Fruit fly (Drosophila melanogaster) whole organism, prepupa: Measurements from ENCODE around the gene rec.
A peak's percentile ranks its signal among the peaks of the same experiment; 100 is the strongest.

ENCODE experiments used
- Blimp-1 ChIP-seq: fragments of 200-800 bp; sonication (Bioruptor generic); optimal IDR thresholded peaks from 3 replicates; lab custom pipeline; 2017; ENCODE audit warnings: missing biosample characterization, missing genetic modification characterization, mild to moderate bottlenecking, moderate library complexity, missing genetic modification reagents
- CG10631 ChIP-seq: fragments of 200-800 bp; sonication (Bioruptor generic); optimal IDR thresholded peaks from 2 replicates; lab custom pipeline; 2016; ENCODE audit warnings: missing biosample characterization, missing genetic modification characterization
- CG10669 ChIP-seq: fragments of 200-800 bp; sonication (Bioruptor generic); optimal IDR thresholded peaks from 3 replicates; lab custom pipeline; 2018; ENCODE audit warnings: missing biosample characterization, mild to moderate bottlenecking, missing genetic modification characterization, moderate library complexity
- CG11294 ChIP-seq: fragments of 200-800 bp; sonication (Bioruptor generic); IDR thresholded peaks from 2 replicates; pipeline ENCODE4 v1.3.6; 2022; ENCODE audit warnings: missing biosample characterization, missing genetic modification characterization
- CG15336 ChIP-seq: fragments of 200-800 bp; sonication (Bioruptor generic); IDR thresholded peaks from 2 replicates; pipeline ENCODE4 v1.3.6; 2022; ENCODE audit warnings: missing biosample characterization, missing genetic modification characterization
- CG16779 ChIP-seq: fragments of 200-800 bp; sonication (Bioruptor generic); optimal IDR thresholded peaks from 3 replicates; lab custom pipeline; 2017; ENCODE audit warnings: missing biosample characterization, mild to moderate bottlenecking, missing genetic modification characterization
- CG3032 ChIP-seq: fragments of 200-800 bp; optimal IDR thresholded peaks from 2 replicates; lab custom pipeline; 2019; ENCODE audit warnings: missing biosample characterization, mild to moderate bottlenecking, missing genetic modification characterization, moderate library complexity
- CG31627 ChIP-seq: fragments of 200-800 bp; sonication (Bioruptor generic); optimal IDR thresholded peaks from 3 replicates; lab custom pipeline; 2016; ENCODE audit warnings: missing biosample characterization, missing genetic modification characterization
- CG34406 ChIP-seq: fragments of 200-800 bp; sonication (Bioruptor generic); optimal IDR thresholded peaks from 3 replicates; lab custom pipeline; 2016; ENCODE audit warnings: missing biosample characterization, missing genetic modification characterization
- CG3919 ChIP-seq: fragments of 200-800 bp; sonication (Bioruptor generic); optimal IDR thresholded peaks from 3 replicates; lab custom pipeline; 2016; ENCODE audit warnings: missing biosample characterization, missing genetic modification characterization
- CG4318 ChIP-seq: fragments of 200-800 bp; sonication (Bioruptor generic); optimal IDR thresholded peaks from 3 replicates; lab custom pipeline; 2017; ENCODE audit warnings: missing biosample characterization, mild to moderate bottlenecking, missing genetic modification characterization
- CG6276 ChIP-seq: fragments of 200-800 bp; sonication (Bioruptor generic); optimal IDR thresholded peaks from 2 replicates; lab custom pipeline; 2017; ENCODE audit warnings: missing biosample characterization, mild to moderate bottlenecking, missing genetic modification characterization
- CG6792 ChIP-seq: fragments of 200-800 bp; sonication (Bioruptor generic); optimal IDR thresholded peaks from 3 replicates; lab custom pipeline; 2016; ENCODE audit warnings: missing biosample characterization, missing genetic modification characterization
- CG6808 ChIP-seq: fragments of 200-800 bp; sonication (Bioruptor generic); optimal IDR thresholded peaks from 3 replicates; lab custom pipeline; 2017; ENCODE audit warnings: missing biosample characterization, missing genetic modification characterization, mild to moderate bottlenecking, moderate library complexity, missing genetic modification reagents
- CG7368 ChIP-seq: fragments of 200-800 bp; sonication (Bioruptor generic); optimal IDR thresholded peaks from 3 replicates; lab custom pipeline; 2016; ENCODE audit warnings: missing biosample characterization, missing genetic modification characterization
- CG8319 ChIP-seq: fragments of 200-800 bp; sonication (Bioruptor generic); optimal IDR thresholded peaks from 3 replicates; lab custom pipeline; 2016; ENCODE audit warnings: missing biosample characterization, missing genetic modification characterization
- CG9139 ChIP-seq: fragments of 200-800 bp; sonication (Bioruptor generic); optimal IDR thresholded peaks from 3 replicates; lab custom pipeline; 2017; ENCODE audit warnings: missing biosample characterization, mild to moderate bottlenecking, missing genetic modification characterization
- Eip78C ChIP-seq: fragments of 200-800 bp; sonication (Bioruptor generic); peaks from one replicate; lab custom pipeline; 2016; ENCODE audit warnings: missing biosample characterization, missing genetic modification characterization
- Eip93F ChIP-seq: fragments of 200-800 bp; sonication (Bioruptor generic); optimal IDR thresholded peaks from 2 replicates; lab custom pipeline; 2016; ENCODE audit warnings: missing biosample characterization, mild to moderate bottlenecking, missing genetic modification characterization
- Gug ChIP-seq: fragments of 200-800 bp; sonication (Bioruptor generic); IDR thresholded peaks from 2 replicates; pipeline ENCODE4 v1.3.6; 2022; ENCODE audit warnings: missing biosample characterization, missing genetic modification characterization
- Hr38 ChIP-seq: sonication (Bioruptor generic); optimal IDR thresholded peaks from 2 replicates; lab custom pipeline; 2016; ENCODE audit warnings: missing biosample characterization, missing genetic modification characterization
- Hr39 ChIP-seq: fragments of 200-800 bp; sonication (Bioruptor generic); optimal IDR thresholded peaks from 2 replicates; lab custom pipeline; 2016; ENCODE audit warnings: missing biosample characterization, missing genetic modification characterization
- Hr4 ChIP-seq: fragments of 200-800 bp; sonication (Bioruptor generic); optimal IDR thresholded peaks from 3 replicates; lab custom pipeline; 2016; ENCODE audit warnings: missing biosample characterization, missing genetic modification characterization
- Lpt ChIP-seq: fragments of 200-800 bp; sonication (Bioruptor generic); optimal IDR thresholded peaks from 3 replicates; lab custom pipeline; 2016; ENCODE audit warnings: missing biosample characterization, missing genetic modification characterization
- Met ChIP-seq: fragments of 200-800 bp; sonication (Bioruptor generic); optimal IDR thresholded peaks from 3 replicates; lab custom pipeline; 2016; ENCODE audit warnings: missing biosample characterization, missing genetic modification characterization
- OdsH ChIP-seq: fragments of 200-800 bp; sonication (Bioruptor generic); optimal IDR thresholded peaks from 3 replicates; lab custom pipeline; 2016; ENCODE audit warnings: missing biosample characterization, missing genetic modification characterization
- Sox14 ChIP-seq: fragments of 200-800 bp; sonication (Bioruptor generic); optimal IDR thresholded peaks from 3 replicates; lab custom pipeline; 2016; ENCODE audit warnings: missing biosample characterization, missing genetic modification characterization
- Sox15 ChIP-seq: fragments of 200-800 bp; sonication (Bioruptor generic); optimal IDR thresholded peaks from 3 replicates; lab custom pipeline; 2016; ENCODE audit warnings: missing biosample characterization, missing genetic modification characterization
- achi ChIP-seq: fragments of 200-800 bp; sonication (Bioruptor generic); optimal IDR thresholded peaks from 3 replicates; lab custom pipeline; 2016; ENCODE audit warnings: missing biosample characterization, missing genetic modification characterization
- acj6 ChIP-seq: fragments of 200-800 bp; sonication (Bioruptor generic); optimal IDR thresholded peaks from 3 replicates; lab custom pipeline; 2016; ENCODE audit warnings: missing biosample characterization, missing genetic modification characterization
- cyc ChIP-seq: fragments of 200-800 bp; sonication (Bioruptor generic); optimal IDR thresholded peaks from 3 replicates; lab custom pipeline; 2016; ENCODE audit warnings: missing biosample characterization, missing genetic modification characterization
- dac ChIP-seq: fragments of 200-800 bp; sonication (Bioruptor generic); optimal IDR thresholded peaks from 2 replicates; lab custom pipeline; 2017; ENCODE audit warnings: missing biosample characterization, mild to moderate bottlenecking, missing genetic modification characterization
- dsx ChIP-seq: fragments of 200-800 bp; optimal IDR thresholded peaks from 3 replicates; lab custom pipeline; 2019; ENCODE audit warnings: missing biosample characterization, mild to moderate bottlenecking, missing genetic modification characterization, moderate library complexity; ENCODE audit not compliant: poor library complexity, severe bottlenecking
- eg ChIP-seq: fragments of 200-800 bp; sonication (Bioruptor generic); IDR thresholded peaks from 3 replicates; pipeline ENCODE4 v1.3.6; 2022; ENCODE audit warnings: missing biosample characterization, missing genetic modification characterization
- esn ChIP-seq: fragments of 200-800 bp; sonication (Bioruptor generic); optimal IDR thresholded peaks from 2 replicates; lab custom pipeline; 2016; ENCODE audit warnings: missing biosample characterization, mild to moderate bottlenecking, missing genetic modification characterization, moderate library complexity
- fd85E ChIP-seq: fragments of 200-800 bp; sonication (Bioruptor generic); optimal IDR thresholded peaks from 3 replicates; lab custom pipeline; 2016; ENCODE audit warnings: missing biosample characterization, missing genetic modification characterization
- fkh ChIP-seq: fragments of 200-800 bp; sonication (Bioruptor generic); optimal IDR thresholded peaks from 3 replicates; lab custom pipeline; 2017; ENCODE audit warnings: missing biosample characterization, mild to moderate bottlenecking, missing genetic modification characterization, moderate library complexity
- net ChIP-seq: fragments of 200-800 bp; sonication (Bioruptor generic); optimal IDR thresholded peaks from 3 replicates; lab custom pipeline; 2016; ENCODE audit warnings: missing biosample characterization, missing genetic modification characterization
- pdm3 ChIP-seq: fragments of 200-800 bp; sonication (Bioruptor generic); optimal IDR thresholded peaks from 3 replicates; lab custom pipeline; 2016; ENCODE audit warnings: missing biosample characterization, missing genetic modification characterization
- salr ChIP-seq, 2 experiments: fragments of 200-800 bp; sonication (Bioruptor generic); optimal IDR thresholded peaks; 3 replicates each; lab custom pipeline; 2016 to 2018; ENCODE audit warnings: missing biosample characterization in 2 of 2, missing genetic modification characterization in 2 of 2, mild to moderate bottlenecking in 1 of 2
- spab ChIP-seq: fragments of 200-800 bp; sonication (Bioruptor generic); optimal IDR thresholded peaks from 2 replicates; lab custom pipeline; 2017; ENCODE audit warnings: missing biosample characterization, mild to moderate bottlenecking, missing genetic modification characterization, missing genetic modification reagents
- ss ChIP-seq, 2 experiments: fragments of 200-800 bp; sonication (Bioruptor generic); optimal IDR thresholded peaks; 2 replicates in 1 of 2; 3 replicates in 1 of 2; lab custom pipeline; 2017 to 2018; ENCODE audit warnings: mild to moderate bottlenecking in 2 of 2, missing biosample characterization in 2 of 2, missing genetic modification characterization in 2 of 2, moderate library complexity in 1 of 2
- svp ChIP-seq: fragments of 200-800 bp; sonication (Bioruptor generic); peaks from one replicate; lab custom pipeline; 2016; ENCODE audit warnings: missing biosample characterization, missing genetic modification characterization
- vri ChIP-seq: fragments of 200-800 bp; sonication (Bioruptor generic); optimal IDR thresholded peaks from 3 replicates; lab custom pipeline; 2016; ENCODE audit warnings: missing biosample characterization, mild to moderate bottlenecking, missing genetic modification characterization

The rec gene

DNA sequence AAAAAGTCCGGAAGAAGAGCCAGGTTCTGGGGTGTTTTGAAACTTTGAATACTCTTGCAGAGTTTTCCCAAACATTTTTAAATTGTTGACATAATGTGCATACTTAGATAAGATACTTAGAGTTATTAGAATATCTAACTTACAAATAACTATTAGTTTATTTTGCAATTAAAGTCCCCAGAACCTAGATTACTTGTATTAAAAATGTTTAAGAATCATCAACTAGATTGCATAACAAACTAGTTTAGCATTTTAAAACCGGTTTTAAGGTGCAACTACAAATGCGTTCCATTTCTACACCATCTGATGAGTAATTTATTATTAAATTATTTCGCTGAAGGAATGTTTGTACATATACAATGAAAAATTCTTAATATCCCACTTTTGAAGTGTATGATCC lies 26.1 kb downstream of the rec start (continued):
- TF ChIP-seq OdsH (GFP tag; lab: Kevin White, UChicago) = no peak
- TF ChIP-seq net (GFP tag; lab: Kevin White, UChicago) = no peak
- no peak for TF ChIP-seq Gug (GFP tag; lab: Robert Waterston, UW)
- no peak for TF ChIP-seq fd85E (GFP tag; lab: Kevin White, UChicago)
- no peak for TF ChIP-seq Eip93F
- TF ChIP-seq dac (GFP tag; lab: Kevin White, UChicago) = no peak
- no peak for TF ChIP-seq Blimp-1 (GFP tag; lab: Kevin White, UChicago)

DNA sequence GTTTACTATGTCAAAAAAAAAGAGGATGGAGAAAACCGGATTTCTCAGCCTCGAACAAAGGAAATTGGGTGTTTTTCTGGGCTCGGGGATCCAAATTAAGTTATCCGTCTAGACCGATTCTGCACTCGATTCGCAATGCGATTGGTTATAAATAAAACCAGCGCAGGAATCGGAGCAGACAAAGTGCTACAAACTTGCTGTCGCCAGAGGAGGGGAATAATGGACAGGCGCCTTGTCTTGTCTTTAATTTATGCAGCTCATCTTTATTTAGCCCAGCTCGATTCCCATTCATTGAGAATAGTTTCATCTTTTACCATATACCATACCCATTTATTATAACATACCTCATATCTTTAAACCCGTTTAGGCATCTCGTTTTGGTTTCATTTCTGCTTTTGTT lies 27.8 kb downstream of the rec start:
- peak; percentile 96 for TF ChIP-seq dsx (GFP tag; lab: Kevin White, UChicago)
- no peak for TF ChIP-seq Lpt (GFP tag; lab: Kevin White, UChicago)

DNA sequence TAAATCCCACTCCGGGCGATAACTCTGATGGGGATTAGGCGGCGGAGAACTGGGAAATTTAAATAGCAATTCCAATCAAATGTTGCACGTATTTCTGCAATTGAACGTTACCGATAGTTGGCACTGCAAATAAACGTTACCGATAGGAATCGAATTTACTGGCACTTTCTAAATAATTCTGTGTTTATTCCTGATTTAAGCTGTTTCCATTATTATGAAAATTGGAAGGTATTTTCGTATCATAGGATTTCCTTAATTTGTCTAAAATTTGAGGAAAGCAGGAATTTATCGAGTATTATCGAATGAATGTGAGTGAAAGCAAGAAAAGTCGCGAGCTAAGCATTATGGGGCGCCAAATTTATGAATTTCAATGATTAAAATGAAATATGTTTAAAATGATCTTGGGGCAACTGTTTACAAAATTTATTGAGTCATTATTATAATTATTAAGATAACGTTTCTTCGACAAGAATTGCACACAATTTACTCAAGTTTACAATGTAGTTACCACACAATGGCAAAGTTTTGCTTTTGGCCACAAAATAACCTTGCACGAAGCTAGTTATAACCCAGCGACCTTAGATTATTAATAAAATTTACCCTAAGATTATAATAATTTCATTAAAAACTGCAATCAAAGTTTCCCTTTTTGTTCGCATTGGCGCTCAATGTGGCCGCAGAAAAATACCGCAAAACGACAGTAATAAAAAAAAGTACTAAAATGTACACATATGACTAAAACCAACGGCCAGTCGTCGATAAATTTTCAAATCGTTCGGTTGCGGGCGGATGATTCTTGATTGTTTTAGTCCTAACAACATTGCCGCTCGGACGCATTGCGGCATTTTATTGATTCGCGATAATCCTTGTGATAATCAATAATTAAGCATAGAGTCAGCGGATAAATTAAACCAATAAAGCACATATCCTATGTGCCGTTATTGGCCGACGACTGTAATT lies 28.6 kb downstream of the rec start, which contains the start of gene alpha-Man-IIb:
alpha-Man-IIb (plus strand) TSS at position 747 of the 960 bp plus-strand sequence.
- TF ChIP-seq CG16779 = no peak
- TF ChIP-seq Blimp-1 (GFP tag; lab: Kevin White, UChicago) = no peak
- no peak for TF ChIP-seq CG6276 (GFP tag; lab: Kevin White, UChicago)
- TF ChIP-seq CG7368 (GFP tag; lab: Kevin White, UChicago) = no peak
- peak; percentile 7 for TF ChIP-seq CG3919
- TF ChIP-seq CG3032 (tag; lab: Kevin White, UChicago) = peak; percentile 59
- TF ChIP-seq net (GFP tag; lab: Kevin White, UChicago) = no peak
- peak; percentile 70 for TF ChIP-seq svp (GFP tag; lab: Kevin White, UChicago)
- TF ChIP-seq spab (GFP tag; lab: Kevin White, UChicago) = no peak
- TF ChIP-seq dsx (GFP tag; lab: Kevin White, UChicago) = peak; percentile 69
- TF ChIP-seq CG9139 = no peak
- peak; percentile 22 for TF ChIP-seq CG31627 (GFP tag; lab: Kevin White, UChicago)
- TF ChIP-seq salr (GFP tag; optimal IDR thresholded peaks at IDR 0.05; lab: Kevin White, UChicago) = no peak
- TF ChIP-seq CG34406 (GFP tag; lab: Kevin White, UChicago) = no peak
- no peak for TF ChIP-seq Hr38 (GFP tag; lab: Kevin White, UChicago)
- no peak for TF ChIP-seq CG10631 (GFP tag; lab: Kevin White, UChicago)
- TF ChIP-seq vri = no peak
- peak; percentile 19 for TF ChIP-seq esn
- peak; percentile 34 for TF ChIP-seq Sox14
- no peak for TF ChIP-seq Hr39
- TF ChIP-seq eg (GFP tag; lab: Robert Waterston, UW) = no peak
- peak in 1 of 2 experiments; percentile 23 for TF ChIP-seq ss (GFP tag; optimal IDR thresholded peaks at IDR 0.05; lab: Kevin White, UChicago)
- TF ChIP-seq Met (GFP tag; lab: Kevin White, UChicago) = no peak
- no peak for TF ChIP-seq CG6792
- no peak for TF ChIP-seq Gug (GFP tag; lab: Robert Waterston, UW)
- no peak for TF ChIP-seq CG8319
- TF ChIP-seq Lpt (GFP tag; lab: Kevin White, UChicago) = no peak
- TF ChIP-seq fkh (GFP tag; lab: Kevin White, UChicago) = peak; percentile 98
- TF ChIP-seq CG6808 (GFP tag; lab: Kevin White, UChicago) = no peak
- TF ChIP-seq achi = no peak
- peak; percentile 74 for TF ChIP-seq Eip78C (GFP tag; lab: Kevin White, UChicago)
- TF ChIP-seq cyc (GFP tag; lab: Kevin White, UChicago) = peak; percentile 12
- no peak for TF ChIP-seq acj6 (GFP tag; lab: Kevin White, UChicago)
- no peak for TF ChIP-seq pdm3
- no peak for TF ChIP-seq OdsH (GFP tag; lab: Kevin White, UChicago)
- TF ChIP-seq dac (GFP tag; lab: Kevin White, UChicago) = no peak
- no peak for TF ChIP-seq Sox15 (GFP tag; lab: Kevin White, UChicago)
- TF ChIP-seq CG10669 (GFP tag; lab: Kevin White, UChicago) = no peak
- no peak for TF ChIP-seq CG4318
- TF ChIP-seq CG15336 (GFP tag; lab: Robert Waterston, UW) = no peak
- no peak for TF ChIP-seq CG11294 (GFP tag; lab: Robert Waterston, UW)
- no peak for TF ChIP-seq Hr4
- no peak for TF ChIP-seq Eip93F
